Worm (Caenorhabditis elegans): ENCODE data around the gene T09A12.8.

T09A12.8 gene

ce11 chrIV:8210300-8210699 is 33.2 kb downstream of the T09A12.8 start, which contains the start of gene C07G1.6:
TSS of gene C07G1.6 (minus strand) at chrIV:8210400.
- TF ChIP-seq egl-27 (tag; optimal IDR thresholded peaks at IDR 0.05) (no peak), nhr-77 (tag; optimal IDR thresholded peaks at IDR 0.05) (no peak), jun-1 (tag; optimal IDR thresholded peaks at IDR 0.05) (no peak), skn-1 (tag; optimal IDR thresholded peaks at IDR 0.05) (no peak), fkh-2 (tag; optimal IDR thresholded peaks at IDR 0.05) (no peak), ceh-16 (tag; optimal IDR thresholded peaks at IDR 0.05) (no peak), lsy-12 (tag; optimal IDR thresholded peaks at IDR 0.05) (no peak), lin-15B (tag; optimal IDR thresholded peaks at IDR 0.05) (no peak), nhr-43 (tag; optimal IDR thresholded peaks at IDR 0.05; ENCODE audit: poor library complexity, severe bottlenecking) (no peak), ztf-11 (tag; optimal IDR thresholded peaks at IDR 0.05) (no peak), tbx-2 (tag; optimal IDR thresholded peaks at IDR 0.05) (no peak), nhr-76 (tag; optimal IDR thresholded peaks at IDR 0.05) (no peak), ztf-4 (tag; optimal IDR thresholded peaks at IDR 0.05) (no peak), pha-4 (tag; optimal IDR thresholded peaks at IDR 0.05) (no peak), nhr-25 (tag; optimal IDR thresholded peaks at IDR 0.05) (no peak), unc-62 (GFP tag; optimal IDR thresholded peaks at IDR 0.05) (no peak), nhr-237 (tag; optimal IDR thresholded peaks at IDR 0.05) (no peak), ZK546.5 (tag; optimal IDR thresholded peaks at IDR 0.05) (no peak)

DNA sequence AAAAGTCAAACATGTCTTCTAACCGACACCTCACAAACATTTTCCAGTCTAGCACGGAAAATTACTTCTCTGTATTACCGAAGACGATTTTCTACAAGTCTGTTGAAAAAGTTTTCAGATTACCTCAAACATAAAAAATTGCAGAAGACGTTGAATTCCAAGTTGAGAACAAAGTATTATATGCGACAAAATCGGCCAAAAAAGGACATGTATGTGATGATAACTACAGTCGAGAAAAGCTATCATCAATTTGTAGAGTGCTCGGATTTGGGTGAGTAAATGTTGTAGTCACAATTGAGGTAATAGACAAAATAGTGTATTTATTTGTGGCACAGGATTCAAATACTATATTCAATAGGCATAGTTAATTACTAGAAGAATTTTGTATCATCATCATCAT is 34.6 kb downstream of the T09A12.8 start:
- TF ChIP-seq aly-2 (tag; optimal IDR thresholded peaks at IDR 0.05), result no peak
- TF ChIP-seq nhr-23 (tag; optimal IDR thresholded peaks at IDR 0.05), result no peak
- no peak for TF ChIP-seq pha-4 (tag; optimal IDR thresholded peaks at IDR 0.05)
- TF ChIP-seq mml-1 (tag; optimal IDR thresholded peaks at IDR 0.05), result no peak
- TF ChIP-seq nhr-12 (tag; optimal IDR thresholded peaks at IDR 0.05), result no peak
- no peak for TF ChIP-seq daf-12 (tag; optimal IDR thresholded peaks at IDR 0.05)
- TF ChIP-seq R02D3.7 (tag; optimal IDR thresholded peaks at IDR 0.05), result no peak
- TF ChIP-seq elt-2 (tag; optimal IDR thresholded peaks at IDR 0.05), result no peak
- no peak for TF ChIP-seq sea-2 (GFP tag; optimal IDR thresholded peaks at IDR 0.05)
- no peak for TF ChIP-seq ama-1 (optimal IDR thresholded peaks at IDR 0.05)
- no peak for TF ChIP-seq hmg-11 (tag; optimal IDR thresholded peaks at IDR 0.05)
- TF ChIP-seq elt-3 (tag; optimal IDR thresholded peaks at IDR 0.05), result no peak
- TF ChIP-seq egl-27 (tag; optimal IDR thresholded peaks at IDR 0.05), result no peak
- no peak for TF ChIP-seq snpc-4 (tag; optimal IDR thresholded peaks at IDR 0.05)
- no peak for TF ChIP-seq mdl-1 (tag; optimal IDR thresholded peaks at IDR 0.05)
- no peak for TF ChIP-seq pqm-1 (tag; optimal IDR thresholded peaks at IDR 0.05)
- no peak for TF ChIP-seq nhr-67 (tag; optimal IDR thresholded peaks at IDR 0.05)
- TF ChIP-seq nhr-11 (tag; optimal IDR thresholded peaks at IDR 0.05), result no peak

DNA sequence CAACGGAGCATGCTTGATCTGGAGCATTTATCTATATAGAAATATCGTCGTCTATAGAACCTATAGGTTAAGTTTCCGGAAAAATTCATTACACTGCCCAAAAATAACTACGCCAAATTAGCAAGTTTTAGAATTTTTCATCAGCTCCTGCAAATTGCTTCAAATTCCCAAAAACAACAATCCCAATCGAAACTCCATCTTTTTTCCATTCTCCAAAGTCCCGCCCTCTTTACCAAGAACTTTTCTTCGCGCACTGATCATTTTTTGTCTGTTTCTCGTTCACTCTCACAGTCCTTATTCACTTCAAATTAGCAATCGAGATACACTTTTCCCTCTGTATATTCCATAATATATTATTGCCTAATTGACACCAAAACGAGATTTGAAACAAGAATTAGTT is 37.2 kb downstream of the T09A12.8 start, which contains the start of gene svh-1:
Gene svh-1, plus strand, starts transcription at position 301 of the 400 bp plus-strand sequence.
- no peak for TF ChIP-seq ZK546.5 (tag; optimal IDR thresholded peaks at IDR 0.05)
- no peak for TF ChIP-seq elt-3 (tag; optimal IDR thresholded peaks at IDR 0.05)
- no peak for TF ChIP-seq fkh-2 (tag; optimal IDR thresholded peaks at IDR 0.05)
- no peak for TF ChIP-seq jun-1 (tag; optimal IDR thresholded peaks at IDR 0.05)
- TF ChIP-seq zag-1 (tag; optimal IDR thresholded peaks at IDR 0.05), result no peak
- TF ChIP-seq hmg-11 (tag; optimal IDR thresholded peaks at IDR 0.05), result no peak
- no peak for TF ChIP-seq nhr-25 (tag; optimal IDR thresholded peaks at IDR 0.05)
- no peak for TF ChIP-seq sea-2 (GFP tag; optimal IDR thresholded peaks at IDR 0.05)
- no peak for TF ChIP-seq pha-4 (tag; optimal IDR thresholded peaks at IDR 0.05)
- no peak for TF ChIP-seq ceh-9 (tag; optimal IDR thresholded peaks at IDR 0.05)
- no peak for TF ChIP-seq nhr-76 (tag; optimal IDR thresholded peaks at IDR 0.05)
- TF ChIP-seq lin-15B (tag; optimal IDR thresholded peaks at IDR 0.05), result no peak
- no peak for TF ChIP-seq ceh-82 (tag; optimal IDR thresholded peaks at IDR 0.05)
- TF ChIP-seq daf-12 (tag; optimal IDR thresholded peaks at IDR 0.05), result no peak
- TF ChIP-seq R02D3.7 (tag; optimal IDR thresholded peaks at IDR 0.05), result no peak
- no peak for TF ChIP-seq tbx-2 (tag; optimal IDR thresholded peaks at IDR 0.05)

DNA sequence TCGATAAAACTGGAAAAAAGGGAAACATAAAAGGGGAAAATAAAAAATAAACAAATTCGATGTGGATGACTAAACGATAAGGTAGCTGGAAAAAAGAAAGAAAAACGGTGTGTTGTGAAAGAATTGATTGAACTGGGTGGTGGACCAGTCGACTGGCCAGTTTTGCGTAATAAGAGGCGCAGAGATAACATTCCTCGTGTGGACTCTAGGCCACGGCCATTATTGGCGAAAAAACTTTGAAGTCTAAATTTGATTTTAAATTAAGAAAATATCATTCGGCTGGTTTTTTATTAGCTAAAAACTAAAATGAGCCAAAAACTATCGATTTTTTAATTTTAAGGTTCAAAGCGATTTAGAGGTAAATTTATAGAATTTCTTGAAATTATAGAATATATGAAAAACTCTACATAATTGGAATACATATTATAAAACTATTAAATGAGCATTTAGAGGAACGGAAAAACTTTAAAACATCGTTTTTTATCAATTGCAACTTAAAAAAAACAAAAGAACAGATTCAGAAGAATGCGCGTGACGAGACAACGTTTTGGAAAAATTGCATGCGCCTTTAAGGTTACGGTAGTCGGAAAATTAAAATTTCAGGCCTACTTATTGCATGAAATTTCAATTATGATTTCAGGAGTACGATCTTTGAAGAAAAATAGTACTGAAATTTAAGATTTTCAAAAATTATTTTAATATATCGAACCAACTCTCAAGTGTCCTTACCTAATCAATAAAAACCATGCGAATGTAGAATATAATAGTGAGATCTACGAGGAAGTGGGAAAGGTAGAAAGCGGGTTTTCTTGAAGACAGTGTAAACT is 38.0 kb downstream of the T09A12.8 start, which contains the start of gene hgrs-1:
Gene hgrs-1, minus strand, starts transcription at position 777 of the 827 bp plus-strand sequence.
- TF ChIP-seq nfya-1 (tag; optimal IDR thresholded peaks at IDR 0.05; ENCODE audit: insufficient read depth) (peak; percentile 76), lin-39 (tag; optimal IDR thresholded peaks at IDR 0.05) (no peak), R02D3.7 (tag; optimal IDR thresholded peaks at IDR 0.05) (no peak), elt-2 (tag; optimal IDR thresholded peaks at IDR 0.05) (peak; percentile 8), lin-15B (tag; optimal IDR thresholded peaks at IDR 0.05) (peak; percentile 38), snpc-4 (tag; optimal IDR thresholded peaks at IDR 0.05) (peak; percentile 32), ceh-28 (tag; optimal IDR thresholded peaks at IDR 0.05) (peak; percentile 36), hmg-11 (tag; optimal IDR thresholded peaks at IDR 0.05) (peak; percentile 62)
